Worm (Caenorhabditis elegans) whole organism, young adult: ENCODE results near the gene H03G16.7.

Experiments
- B0019.2 ChIP-seq: fragments of 200-800 bp; sonication (Bioruptor generic); conservative IDR thresholded peaks from 2 replicates; pipeline ENCODE4 v1.3.6; 2022; ENCODE audit warnings: missing genetic modification reagents, missing genetic modification characterization, missing compliant biosample characterization
- B0035.1 ChIP-seq: sonication (generic microtip); optimal IDR thresholded peaks from 2 replicates; lab custom pipeline; 2016; ENCODE audit warnings: missing genetic modification characterization, mild to moderate bottlenecking, missing compliant biosample characterization, missing genotype, missing genetic modification reagents
- B0261.1 ChIP-seq: sonication (generic microtip); optimal IDR thresholded peaks from 2 replicates; lab custom pipeline; 2016; ENCODE audit warnings: mild to moderate bottlenecking, missing genetic modification characterization, moderate library complexity, missing compliant biosample characterization
- C17E4.6 ChIP-seq: fragments of 200-800 bp; sonication (Bioruptor generic); IDR thresholded peaks from 2 replicates; pipeline ENCODE4 v1.3.6; 2022; ENCODE audit warnings: missing genetic modification reagents, missing genetic modification characterization, missing compliant biosample characterization
- F22D6.2 ChIP-seq: sonication (generic microtip); optimal IDR thresholded peaks from 2 replicates; lab custom pipeline; 2016; ENCODE audit warnings: mild to moderate bottlenecking, missing genetic modification characterization, missing compliant biosample characterization
- F39B2.1 ChIP-seq: fragments of 200-800 bp; sonication (Bioruptor generic); IDR thresholded peaks from 2 replicates; pipeline ENCODE4 v1.3.6; 2022; ENCODE audit warnings: missing genetic modification reagents, missing genetic modification characterization, missing compliant biosample characterization
- K11D2.4 ChIP-seq: fragments of 200-800 bp; sonication (Bioruptor generic); IDR thresholded peaks from 2 replicates; pipeline ENCODE4 v1.3.6; 2022; ENCODE audit warnings: missing genetic modification reagents, missing genetic modification characterization, missing compliant biosample characterization
- Y53G8AR.9 ChIP-seq: fragments of 200-800 bp; sonication (Bioruptor generic); conservative IDR thresholded peaks from 2 replicates; pipeline ENCODE4 v1.3.6; 2022; ENCODE audit warnings: missing genetic modification reagents, missing genetic modification characterization, missing compliant biosample characterization
- Y56A3A.18 ChIP-seq: fragments of 200-800 bp; sonication (Bioruptor generic); IDR thresholded peaks from 2 replicates; pipeline ENCODE4 v1.3.6; 2022; ENCODE audit warnings: missing genetic modification reagents, missing genetic modification characterization, missing compliant biosample characterization
- Y95B8A.8 ChIP-seq: fragments of 200-800 bp; sonication (Bioruptor generic); IDR thresholded peaks from 2 replicates; pipeline ENCODE4 v1.3.6; 2022; ENCODE audit warnings: missing genetic modification reagents, missing genetic modification characterization, missing compliant biosample characterization
- ama-1 ChIP-seq, 3 experiments: fragments of 150-350 bp in 1 of 3; sonication (generic microtip) in 2 of 3; optimal IDR thresholded peaks; 2 replicates each; lab custom pipeline; 2014 to 2018; ENCODE audit warnings: missing biosample characterization in 2 of 3, missing genetic modification characterization in 2 of 3, missing genetic modification reagents in 2 of 3
- attf-5 ChIP-seq: fragments of 200-800 bp; sonication (Bioruptor generic); optimal IDR thresholded peaks from 2 replicates; lab custom pipeline; 2018; ENCODE audit warnings: mild to moderate bottlenecking, missing genetic modification characterization, missing compliant biosample characterization
- attf-6 ChIP-seq: fragments of 200-800 bp; sonication (Bioruptor generic); IDR thresholded peaks from 2 replicates; pipeline ENCODE4 v1.3.6; 2022; ENCODE audit warnings: missing genetic modification reagents, missing genetic modification characterization, missing compliant biosample characterization
- bed-1 ChIP-seq: fragments of 200-800 bp; sonication (Bioruptor generic); IDR thresholded peaks from 2 replicates; pipeline ENCODE4 v1.3.6; 2022; ENCODE audit warnings: missing genetic modification reagents, missing genetic modification characterization, missing compliant biosample characterization
- cebp-1 ChIP-seq, 2 experiments: fragments of 200-800 bp in 1 of 2; sonication (Bioruptor generic) in 1 of 2; sonication (generic microtip) in 1 of 2; IDR thresholded peaks in 1 of 2; optimal IDR thresholded peaks in 1 of 2; 2 replicates each; pipeline versions ENCODE4 v1.3.6 to Lab custom; 2017 to 2022; ENCODE audit warnings: missing compliant biosample characterization in 2 of 2, missing genetic modification characterization in 2 of 2, mild to moderate bottlenecking in 1 of 2, missing genetic modification reagents in 1 of 2, moderate library complexity in 1 of 2
- cebp-2 ChIP-seq: fragments of 200-800 bp; sonication (Bioruptor generic); IDR thresholded peaks from 2 replicates; pipeline ENCODE4 v1.3.6; 2022; ENCODE audit warnings: missing genetic modification characterization, missing compliant biosample characterization
- ceh-27 ChIP-seq: fragments of 200-800 bp; sonication (Bioruptor generic); optimal IDR thresholded peaks from 2 replicates; lab custom pipeline; 2018; ENCODE audit warnings: mild to moderate bottlenecking, missing genetic modification characterization, moderate library complexity, missing compliant biosample characterization
- ceh-58 ChIP-seq: fragments of 200-800 bp; sonication (Bioruptor generic); IDR thresholded peaks from 2 replicates; pipeline ENCODE4 v1.3.6; 2022; ENCODE audit warnings: missing genetic modification characterization, missing compliant biosample characterization
- dox-1 ChIP-seq: fragments of 200-800 bp; sonication (Bioruptor generic); IDR thresholded peaks from 2 replicates; pipeline ENCODE4 v1.3.6; 2022; ENCODE audit warnings: missing genetic modification reagents, missing genetic modification characterization, missing compliant biosample characterization
- dpl-1 ChIP-seq: fragments of 150-350 bp; optimal IDR thresholded peaks from 2 replicates; lab custom pipeline; 2014; ENCODE audit warnings: missing biosample characterization, missing genetic modification reagents, missing genetic modification characterization
- efl-1 ChIP-seq: fragments of 150-350 bp; optimal IDR thresholded peaks from 2 replicates; lab custom pipeline; 2014; ENCODE audit warnings: missing biosample characterization, missing genetic modification reagents, missing genetic modification characterization
- egl-44 ChIP-seq: fragments of 200-800 bp; sonication (Bioruptor generic); IDR thresholded peaks from 2 replicates; pipeline ENCODE4 v1.3.6; 2022; ENCODE audit warnings: missing genetic modification reagents, missing genetic modification characterization, missing compliant biosample characterization
- fkh-3 ChIP-seq: sonication (generic microtip); optimal IDR thresholded peaks from 2 replicates; lab custom pipeline; 2016; ENCODE audit warnings: mild to moderate bottlenecking, missing genetic modification characterization, missing compliant biosample characterization
- hmg-1.2 ChIP-seq: fragments of 200-800 bp; sonication (Bioruptor generic); IDR thresholded peaks from 2 replicates; pipeline ENCODE4 v1.3.6; 2022; ENCODE audit warnings: missing genetic modification reagents, missing genetic modification characterization, missing compliant biosample characterization
- hmg-20 ChIP-seq: fragments of 200-800 bp; sonication (Bioruptor generic); IDR thresholded peaks from 2 replicates; pipeline ENCODE4 v1.3.6; 2022; ENCODE audit warnings: missing genetic modification reagents, missing genetic modification characterization, missing compliant biosample characterization
- lsy-27 ChIP-seq: sonication (generic microtip); optimal IDR thresholded peaks from 2 replicates; lab custom pipeline; 2017; ENCODE audit warnings: missing genetic modification characterization, mild to moderate bottlenecking, missing compliant biosample characterization, antibody characterized with exemption, missing genotype, borderline replicate concordance; ENCODE audit not compliant: insufficient read depth
- mel-28 ChIP-seq: sonication (generic microtip); optimal IDR thresholded peaks from 2 replicates; lab custom pipeline; 2016; ENCODE audit warnings: borderline replicate concordance, mild to moderate bottlenecking, missing genetic modification characterization, missing compliant biosample characterization
- nfyb-1 ChIP-seq: fragments of 200-800 bp; sonication (Bioruptor generic); IDR thresholded peaks from 2 replicates; pipeline ENCODE4 v1.3.6; 2022; ENCODE audit warnings: missing genetic modification reagents, missing genetic modification characterization, missing compliant biosample characterization
- pha-4 ChIP-seq: fragments of 150-350 bp; sonication (generic microtip); optimal IDR thresholded peaks from 2 replicates; lab custom pipeline; 2014; ENCODE audit warnings: missing biosample characterization, missing genetic modification reagents, missing genetic modification characterization
- snpc-1.1 ChIP-seq: sonication (generic microtip); optimal IDR thresholded peaks from 2 replicates; lab custom pipeline; 2017; ENCODE audit warnings: missing genetic modification characterization, mild to moderate bottlenecking, missing compliant biosample characterization, antibody characterized with exemption, moderate library complexity, missing genotype, missing genetic modification reagents; ENCODE audit not compliant: insufficient read depth
- snpc-4 ChIP-seq, 5 experiments: fragments of 150-350 bp in 1 of 5; sonication (generic microtip) in 4 of 5; optimal IDR thresholded peaks; 2 replicates each; lab custom pipeline; 2014 to 2018; ENCODE audit warnings: missing genetic modification characterization in 5 of 5, missing biosample characterization in 3 of 5, antibody characterized with exemption in 2 of 5, mild to moderate bottlenecking in 2 of 5, missing compliant biosample characterization in 2 of 5, missing genotype in 2 of 5, moderate library complexity in 2 of 5, missing genetic modification reagents in 1 of 5
- ztf-28 ChIP-seq: fragments of 200-800 bp; sonication (Bioruptor generic); IDR thresholded peaks from 2 replicates; pipeline ENCODE4 v1.3.6; 2022; ENCODE audit warnings: missing genetic modification reagents, missing genetic modification characterization, missing compliant biosample characterization

The H03G16.7 gene

ce11 chrX:15075170-15075569 is 19.4 kb upstream of the H03G16.7 start:
- TF ChIP-seq snpc-4 (GFP tag; optimal IDR thresholded peaks at IDR 0.05; lab: Kevin White, UChicago) (no peak), snpc-4 (tag; optimal IDR thresholded peaks at IDR 0.05; lab: Kevin White, UChicago) (peak in 2 of 4 experiments; percentile 51 to 80), Y56A3A.18 (GFP tag; lab: Robert Waterston, UW) (no peak), efl-1 (GFP tag; lab: Kevin White, UChicago) (no peak), snpc-1.1 (tag; lab: Kevin White, UChicago) (peak; percentile 30), pha-4 (tag; lab: Kevin White, UChicago) (no peak), ceh-27 (GFP tag; lab: Kevin White, UChicago) (no peak), mel-28 (no peak), K11D2.4 (GFP tag; lab: Robert Waterston, UW) (no peak), cebp-2 (GFP tag; lab: Robert Waterston, UW) (no peak), attf-5 (GFP tag; lab: Kevin White, UChicago) (no peak), Y95B8A.8 (GFP tag; lab: Robert Waterston, UW) (0 out of 2 replicates have a peak, but pooled peaks have one; percentile 7), F39B2.1 (GFP tag; lab: Robert Waterston, UW) (no peak), ztf-28 (GFP tag; lab: Robert Waterston, UW) (no peak), hmg-20 (GFP tag; lab: Robert Waterston, UW) (no peak), bed-1 (GFP tag; lab: Robert Waterston, UW) (no peak), B0019.2 (GFP tag; lab: Robert Waterston, UW) (no peak)

ce11 chrX:15073479-15073878 is 17.7 kb upstream of the H03G16.7 start:
- TF ChIP-seq snpc-4 (GFP tag; optimal IDR thresholded peaks at IDR 0.05; lab: Kevin White, UChicago) (peak; percentile 29), snpc-4 (tag; optimal IDR thresholded peaks at IDR 0.05; lab: Kevin White, UChicago) (peak in 2 of 4 experiments; percentile 88 to 91), snpc-1.1 (tag; lab: Kevin White, UChicago) (peak; percentile 22), C17E4.6 (GFP tag; lab: Robert Waterston, UW) (no peak), hmg-1.2 (GFP tag; lab: Robert Waterston, UW) (peak; percentile 35; the same call in 1 of the 2 replicates)
- TF ChIP-seq, all 124 proteins: peak for 3

- TF ChIP-seq cebp-1 (GFP tag; IDR thresholded peaks at IDR 0.05; lab: Robert Waterston, UW), result no peak
- no peak for TF ChIP-seq cebp-1 (tag; optimal IDR thresholded peaks at IDR 0.05; lab: Kevin White, UChicago)
- no peak for TF ChIP-seq ceh-58 (GFP tag; lab: Robert Waterston, UW)
- TF ChIP-seq Y53G8AR.9, result no peak
- TF ChIP-seq lsy-27 (tag; lab: Kevin White, UChicago), result no peak
- no peak for TF ChIP-seq hmg-20 (GFP tag; lab: Robert Waterston, UW)
- no peak for TF ChIP-seq egl-44 (GFP tag; lab: Robert Waterston, UW)
- TF ChIP-seq snpc-4 (GFP tag; optimal IDR thresholded peaks at IDR 0.05; lab: Kevin White, UChicago), result no peak
- no peak for TF ChIP-seq snpc-4 (tag; optimal IDR thresholded peaks at IDR 0.05; lab: Kevin White, UChicago)
- no peak for TF ChIP-seq dox-1 (GFP tag; lab: Robert Waterston, UW)
- no peak for TF ChIP-seq dpl-1 (GFP tag; lab: Kevin White, UChicago)
- no peak for TF ChIP-seq fkh-3 (tag; lab: Kevin White, UChicago)
- TF ChIP-seq C17E4.6 (GFP tag; lab: Robert Waterston, UW), result no peak
- TF ChIP-seq F39B2.1 (GFP tag; lab: Robert Waterston, UW), result no peak
- TF ChIP-seq B0035.1 (tag; lab: Kevin White, UChicago), result no peak
- TF ChIP-seq ama-1 (optimal IDR thresholded peaks at IDR 0.05; lab: Kevin White, UChicago), result no peak
- no peak for TF ChIP-seq ama-1 (GFP tag; optimal IDR thresholded peaks at IDR 0.05; lab: Kevin White, UChicago)
- no peak for TF ChIP-seq attf-6 (GFP tag; lab: Robert Waterston, UW)
- TF ChIP-seq nfyb-1 (GFP tag; lab: Robert Waterston, UW), result no peak
- TF ChIP-seq B0261.1 (tag; lab: Kevin White, UChicago), result no peak
- no peak for TF ChIP-seq F22D6.2 (tag; lab: Kevin White, UChicago)
These were observed 17.1 kb upstream of the H03G16.7 start for ce11 chrX:15072877-15073276.
